Fruit fly (Drosophila melanogaster) whole organism, larva: ENCODE data around the gene S.

Source experiments
- noc ChIP-seq: fragments of 200-800 bp; sonication (Bioruptor generic); optimal IDR thresholded peaks from 3 replicates; lab custom pipeline; 2019; ENCODE audit warnings: missing biosample characterization, mild to moderate bottlenecking, missing genetic modification characterization, moderate library complexity

Gene S

dm6 chr2L:1077469-1077993, at the start of gene S, which contains the start of gene ast:
S (minus strand) TSS chr2L:1077815.
ast (plus strand) TSS chr2L:1077948.
- peak; percentile 61 for TF ChIP-seq noc (tag; lab: Kevin White, UChicago)

DNA sequence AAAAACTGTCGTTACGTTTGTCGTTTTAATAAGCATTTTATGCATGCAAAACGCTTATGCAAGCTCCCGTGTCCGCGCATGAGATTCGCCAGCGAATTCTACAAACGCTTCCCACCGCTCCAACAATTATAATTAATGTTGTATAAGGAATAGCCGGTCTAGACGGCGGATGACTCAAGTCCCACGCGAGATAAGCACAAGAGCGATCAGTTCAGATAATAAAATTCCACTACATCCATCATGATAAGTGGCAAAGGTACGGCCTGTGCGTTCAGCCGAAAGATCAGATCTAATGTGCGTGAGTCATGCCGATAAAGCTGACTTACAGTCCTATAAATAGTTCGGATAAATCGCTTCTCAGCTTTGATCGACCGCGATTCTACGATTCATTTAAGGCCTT, 48.9 kb upstream of the S start:
- no peak for TF ChIP-seq noc (tag; lab: Kevin White, UChicago)

dm6 chr2L:1125437-1125836, 47.8 kb upstream of the S start:
- TF ChIP-seq noc (tag; lab: Kevin White, UChicago), result no peak

DNA sequence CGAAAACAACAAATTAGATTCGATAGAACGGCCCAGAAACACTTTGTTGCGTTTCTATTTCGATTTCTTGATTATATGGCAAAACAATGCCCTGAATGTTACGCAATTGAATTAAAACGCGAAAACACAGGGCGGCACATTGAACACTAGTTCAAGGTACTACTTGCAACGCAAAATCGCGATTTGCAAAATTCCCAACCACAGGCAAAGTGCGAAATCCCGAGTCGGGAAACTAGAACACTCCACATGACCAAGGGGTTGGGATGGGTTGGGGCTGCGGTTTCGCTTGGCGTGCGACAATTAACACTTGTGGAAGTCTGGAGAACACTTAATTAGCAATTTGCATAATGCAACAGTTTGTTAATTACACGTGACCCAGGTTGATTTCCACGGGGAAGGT, 46.6 kb upstream of the S start:
- TF ChIP-seq noc (tag; lab: Kevin White, UChicago), result no peak

- no peak for TF ChIP-seq noc (tag; lab: Kevin White, UChicago)
Observed at dm6 chr2L:1123078-1123818, 45.6 kb upstream of the S start.

- no peak for TF ChIP-seq noc (tag; lab: Kevin White, UChicago)
Observed at dm6 chr2L:1122711-1122960, 45.0 kb upstream of the S start.

- no peak for TF ChIP-seq noc (tag; lab: Kevin White, UChicago)
Observed at dm6 chr2L:1121942-1122710, 44.5 kb upstream of the S start.

- no peak for TF ChIP-seq noc (tag; lab: Kevin White, UChicago)
Observed at dm6 chr2L:1120206-1120902, 42.7 kb upstream of the S start.

dm6 chr2L:1118880-1119809, 41.5 kb upstream of the S start:
- peak; percentile 96 for TF ChIP-seq noc (tag; lab: Kevin White, UChicago)

dm6 chr2L:1118149-1118548, 40.5 kb upstream of the S start:
- no peak for TF ChIP-seq noc (tag; lab: Kevin White, UChicago)

DNA sequence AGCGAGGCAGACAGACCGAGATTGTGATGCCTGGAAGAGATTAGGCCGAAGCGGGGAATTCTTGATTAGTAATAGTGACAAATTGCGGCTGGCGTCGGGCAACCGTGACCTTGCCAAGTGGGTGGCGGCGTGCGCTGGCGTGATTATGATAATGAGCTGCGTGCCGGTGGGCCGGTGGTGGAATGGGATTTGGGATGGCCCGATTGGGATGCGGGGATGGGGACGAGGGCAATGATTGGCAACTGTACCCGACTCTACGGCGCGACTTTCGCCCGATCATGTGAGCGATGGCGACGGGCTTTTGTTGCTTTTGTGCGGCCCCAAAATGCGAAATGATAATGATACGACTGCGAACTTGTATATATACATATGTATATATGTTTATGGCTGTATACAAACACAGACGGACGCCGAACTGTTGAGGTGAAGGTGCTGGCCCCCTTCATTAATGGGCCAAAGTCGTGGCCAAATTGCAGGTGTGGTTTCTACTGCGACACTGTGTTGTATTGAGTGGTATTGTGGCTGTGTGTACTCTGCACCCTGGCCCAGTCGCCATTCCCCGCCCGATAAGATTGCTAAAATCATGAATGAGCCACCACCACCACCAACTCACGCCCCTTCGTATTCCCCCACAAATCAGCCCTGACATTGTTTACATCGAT, 39.2 kb upstream of the S start:
- peak; percentile 43 for TF ChIP-seq noc (tag; lab: Kevin White, UChicago)

DNA sequence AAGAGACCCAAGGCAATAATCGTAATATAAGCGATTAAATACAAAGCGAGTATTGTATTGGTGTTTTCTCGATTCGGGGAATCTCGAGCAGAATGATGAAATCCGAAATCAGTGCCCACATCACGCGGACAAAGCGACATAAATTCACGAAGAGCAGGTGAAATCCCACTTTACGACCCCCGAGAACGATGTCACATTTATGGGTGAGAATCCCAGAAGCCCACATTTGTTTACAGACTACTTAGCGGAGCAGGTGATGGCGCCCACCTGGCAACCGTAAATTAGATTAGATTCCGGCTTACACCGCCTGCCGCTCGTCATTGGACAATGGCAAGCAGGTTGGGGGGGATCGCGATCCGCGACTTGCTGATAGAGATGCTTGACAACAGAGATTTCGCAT, 36.6 kb upstream of the S start:
- peak; percentile 69 for TF ChIP-seq noc (tag; lab: Kevin White, UChicago)

DNA sequence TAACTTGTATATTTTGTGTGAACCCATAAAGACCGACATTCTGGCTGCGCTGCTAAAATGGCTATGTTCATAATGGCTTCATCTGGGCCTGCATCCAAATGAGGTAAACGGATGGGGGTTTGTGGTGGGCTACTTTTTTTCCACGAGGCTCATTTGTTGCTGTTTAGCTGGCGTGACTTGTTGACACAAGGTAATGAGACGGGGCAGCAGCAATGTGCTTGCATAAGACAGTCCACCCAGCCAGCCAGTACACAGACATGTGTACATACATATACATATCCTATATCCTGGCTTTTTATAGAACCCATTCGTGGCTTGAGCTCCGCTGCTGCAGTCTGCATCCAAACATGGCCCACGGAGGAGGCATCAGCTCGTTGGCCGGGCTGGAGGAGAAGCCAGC, 35.0 kb upstream of the S start, which contains the start of gene CG14340:
Gene CG14340, plus strand, starts transcription at position 301 of the 400 bp plus-strand sequence.
- no peak for TF ChIP-seq noc (tag; lab: Kevin White, UChicago)

DNA sequence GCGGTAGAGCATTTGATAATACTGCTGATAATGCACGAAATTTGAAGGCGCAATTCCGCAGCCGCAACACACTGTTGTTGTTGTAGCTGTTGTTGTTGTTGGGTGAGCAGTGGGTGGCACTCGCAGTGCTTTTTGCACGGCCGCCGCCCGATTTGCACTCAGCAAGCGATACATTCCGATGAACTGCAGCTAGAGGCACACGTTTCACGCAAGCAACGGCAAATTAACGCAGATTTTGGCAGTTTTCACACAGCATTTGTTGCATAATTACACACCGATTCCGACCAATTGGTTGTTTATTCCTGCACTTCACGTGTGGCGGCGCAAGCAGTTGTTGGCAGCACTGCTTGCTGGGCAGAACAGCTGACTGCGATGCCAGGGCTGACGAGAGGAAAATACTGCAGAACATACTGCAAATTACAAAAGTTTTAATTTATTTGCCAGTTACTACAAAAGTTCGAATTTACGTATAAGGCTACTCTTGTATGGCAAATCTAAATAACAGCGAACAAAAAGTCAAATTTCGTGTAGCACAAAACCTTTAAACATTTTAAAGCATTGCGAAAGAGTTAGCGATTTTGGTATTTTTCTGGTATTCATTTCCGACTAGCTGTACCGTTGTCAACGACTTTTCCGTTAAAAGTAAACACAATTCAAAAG, 30.5 kb upstream of the S start, which contains the start of the genes PolrMT and CG14339:
Gene PolrMT, minus strand, starts transcription at position 345 of the 660 bp plus-strand sequence.
Gene CG14339, plus strand, starts transcription at position 512 of the 660 bp plus-strand sequence.
- no peak for TF ChIP-seq noc (tag; lab: Kevin White, UChicago)
